Fruit fly (Drosophila melanogaster) whole organism, embryonic: ENCODE measurements around the gene CG31821.
A peak's percentile ranks its signal among the peaks of the same experiment; 100 is the strongest.

Experiments
- Bgb ChIP-seq: fragments of 200-800 bp; sonication (Bioruptor generic); IDR thresholded peaks from 2 replicates; pipeline ENCODE4 v1.3.6; 2022; ENCODE audit warnings: missing biosample characterization, missing genetic modification characterization; ENCODE audit not compliant: partially characterized antibody
- CG10321 ChIP-seq: fragments of 200-800 bp; sonication (Bioruptor generic); IDR thresholded peaks from 2 replicates; pipeline ENCODE4 v1.3.6; 2022; ENCODE audit warnings: missing biosample characterization, missing genetic modification characterization
- CG11504 ChIP-seq: fragments of 200-800 bp; sonication (Bioruptor generic); optimal IDR thresholded peaks from 3 replicates; lab custom pipeline; 2019; ENCODE audit warnings: missing biosample characterization, mild to moderate bottlenecking, missing genetic modification characterization, moderate library complexity
- CG12236 ChIP-seq: fragments of 200-800 bp; sonication (Bioruptor generic); optimal IDR thresholded peaks from 2 replicates; lab custom pipeline; 2016; ENCODE audit warnings: missing biosample characterization, missing genetic modification characterization
- CG15696 ChIP-seq: fragments of 200-800 bp; sonication (Bioruptor generic); optimal IDR thresholded peaks from 2 replicates; lab custom pipeline; 2019; ENCODE audit warnings: missing biosample characterization, mild to moderate bottlenecking, missing genetic modification characterization, moderate library complexity
- CG16815 ChIP-seq: fragments of 200-800 bp; sonication (Bioruptor generic); optimal IDR thresholded peaks from 3 replicates; lab custom pipeline; 2017; ENCODE audit warnings: missing biosample characterization, mild to moderate bottlenecking, missing genetic modification characterization
- CG31224 ChIP-seq: fragments of 200-800 bp; sonication (Bioruptor generic); IDR thresholded peaks from 2 replicates; pipeline ENCODE4 v1.3.6; 2022; ENCODE audit warnings: missing biosample characterization, missing genetic modification characterization
- CG33557 ChIP-seq: fragments of 200-800 bp; sonication (Bioruptor generic); optimal IDR thresholded peaks from 2 replicates; lab custom pipeline; 2019; ENCODE audit warnings: missing biosample characterization, mild to moderate bottlenecking, missing genetic modification characterization, moderate library complexity
- CG3847 ChIP-seq: fragments of 200-800 bp; sonication (Bioruptor generic); IDR thresholded peaks from 2 replicates; pipeline ENCODE4 v1.3.6; 2022; ENCODE audit warnings: missing biosample characterization, missing genetic modification characterization
- CG43689 ChIP-seq: fragments of 200-800 bp; sonication (Bioruptor generic); IDR thresholded peaks from 2 replicates; pipeline ENCODE4 v1.3.6; 2022; ENCODE audit warnings: missing biosample characterization, missing genetic modification characterization
- CG4404 ChIP-seq: fragments of 200-800 bp; sonication (Bioruptor generic); IDR thresholded peaks from 2 replicates; pipeline ENCODE4 v1.3.6; 2022; ENCODE audit warnings: missing biosample characterization, missing genetic modification characterization
- CG4424 ChIP-seq: fragments of 200-800 bp; sonication (Bioruptor generic); optimal IDR thresholded peaks from 3 replicates; lab custom pipeline; 2016; ENCODE audit warnings: missing biosample characterization, missing genetic modification characterization
- CG4820 ChIP-seq: fragments of 200-800 bp; sonication (Bioruptor generic); optimal IDR thresholded peaks from 3 replicates; lab custom pipeline; 2016; ENCODE audit warnings: missing biosample characterization, missing genetic modification characterization
- CG5245 ChIP-seq: fragments of 200-800 bp; sonication (Bioruptor generic); optimal IDR thresholded peaks from 3 replicates; lab custom pipeline; 2016; ENCODE audit warnings: missing biosample characterization, missing genetic modification characterization
- CG6765 ChIP-seq: fragments of 200-800 bp; sonication (Bioruptor generic); optimal IDR thresholded peaks from 3 replicates; lab custom pipeline; 2017; ENCODE audit warnings: missing biosample characterization, mild to moderate bottlenecking, missing genetic modification characterization
- CG8388 ChIP-seq: fragments of 200-800 bp; sonication (Bioruptor generic); optimal IDR thresholded peaks from 2 replicates; lab custom pipeline; 2019; ENCODE audit warnings: missing biosample characterization, mild to moderate bottlenecking, missing genetic modification characterization, moderate library complexity
- CG8765 ChIP-seq: fragments of 200-800 bp; sonication (Bioruptor generic); IDR thresholded peaks from 2 replicates; pipeline ENCODE4 v1.3.6; 2022; ENCODE audit warnings: missing biosample characterization, missing genetic modification characterization
- CG8944 ChIP-seq: fragments of 200-800 bp; sonication (Bioruptor generic); optimal IDR thresholded peaks from 3 replicates; lab custom pipeline; 2016; ENCODE audit warnings: missing biosample characterization, missing genetic modification characterization
- D19A ChIP-seq: fragments of 200-800 bp; optimal IDR thresholded peaks from 3 replicates; lab custom pipeline; 2019; ENCODE audit warnings: missing biosample characterization, mild to moderate bottlenecking, missing genetic modification characterization, moderate library complexity
- Dip2 ChIP-seq: fragments of 200-800 bp; sonication (Bioruptor generic); IDR thresholded peaks from 2 replicates; pipeline ENCODE4 v1.3.6; 2022; ENCODE audit warnings: missing biosample characterization, missing genetic modification characterization
- Doc3 ChIP-seq: fragments of 200-800 bp; sonication (Bioruptor generic); IDR thresholded peaks from 3 replicates; pipeline ENCODE4 v1.3.6; 2022; ENCODE audit warnings: missing biosample characterization, missing genetic modification characterization; ENCODE audit not compliant: partially characterized antibody
- ERR ChIP-seq: fragments of 200-800 bp; sonication (Bioruptor generic); optimal IDR thresholded peaks from 2 replicates; lab custom pipeline; 2016; ENCODE audit warnings: missing biosample characterization, missing genetic modification characterization
- Fer1 ChIP-seq: fragments of 200-800 bp; sonication (Bioruptor generic); optimal IDR thresholded peaks from 2 replicates; lab custom pipeline; 2017; ENCODE audit warnings: missing biosample characterization, mild to moderate bottlenecking, missing genetic modification characterization
- HHEX ChIP-seq: fragments of 200-800 bp; sonication (Bioruptor generic); optimal IDR thresholded peaks from 3 replicates; lab custom pipeline; 2017; ENCODE audit warnings: missing biosample characterization, mild to moderate bottlenecking, missing genetic modification characterization, missing genetic modification reagents
- HLH4C ChIP-seq: fragments of 200-800 bp; sonication (Bioruptor generic); IDR thresholded peaks from 3 replicates; pipeline ENCODE4 v1.3.6; 2022; ENCODE audit warnings: missing biosample characterization, missing genetic modification characterization; ENCODE audit not compliant: partially characterized antibody
- MTF-1 ChIP-seq: fragments of 200-800 bp; sonication (Bioruptor generic); optimal IDR thresholded peaks from 2 replicates; lab custom pipeline; 2018; ENCODE audit warnings: missing biosample characterization, mild to moderate bottlenecking, missing genetic modification characterization, borderline replicate concordance
- Mad ChIP-seq: fragments of 200-800 bp; sonication (Bioruptor generic); optimal IDR thresholded peaks from 2 replicates; lab custom pipeline; 2016; ENCODE audit warnings: missing biosample characterization, missing genetic modification characterization
- Meics ChIP-seq: fragments of 200-800 bp; sonication (Bioruptor generic); optimal IDR thresholded peaks from 2 replicates; lab custom pipeline; 2017; ENCODE audit warnings: missing biosample characterization, mild to moderate bottlenecking, missing genetic modification characterization
- Oli ChIP-seq: fragments of 200-800 bp; sonication (Bioruptor generic); optimal IDR thresholded peaks from 2 replicates; lab custom pipeline; 2018; ENCODE audit warnings: missing biosample characterization, mild to moderate bottlenecking, missing genetic modification characterization, moderate library complexity
- Stat92E ChIP-seq, 3 experiments: fragments of >200 bp in 2 of 3; fragments of 200-800 bp in 1 of 3; sonication (Bioruptor generic) in 1 of 3; optimal IDR thresholded peaks; 2 replicates each; lab custom pipeline; 2017 to 2019; ENCODE audit warnings: missing biosample characterization in 3 of 3, missing genetic modification characterization in 3 of 3, mild to moderate bottlenecking in 1 of 3, moderate library complexity in 1 of 3
- Usf ChIP-seq: fragments of 200-800 bp; sonication (Bioruptor generic); optimal IDR thresholded peaks from 2 replicates; lab custom pipeline; 2017; ENCODE audit warnings: missing genotype, missing biosample characterization, missing genetic modification characterization
- ab ChIP-seq: fragments of 200-800 bp; sonication (Bioruptor generic); optimal IDR thresholded peaks from 2 replicates; lab custom pipeline; 2016; ENCODE audit warnings: missing biosample characterization, missing genetic modification characterization
- ac ChIP-seq: fragments of 200-800 bp; sonication (Bioruptor generic); optimal IDR thresholded peaks from 3 replicates; lab custom pipeline; 2017; ENCODE audit warnings: missing biosample characterization, mild to moderate bottlenecking, missing genetic modification characterization
- cato ChIP-seq: fragments of 200-800 bp; sonication (Bioruptor generic); optimal IDR thresholded peaks from 2 replicates; lab custom pipeline; 2016; ENCODE audit warnings: missing biosample characterization, missing genetic modification characterization, borderline replicate concordance
- chinmo ChIP-seq: fragments of 200-800 bp; sonication (Bioruptor generic); IDR thresholded peaks from 4 replicates; pipeline ENCODE4 v1.3.6; 2022; ENCODE audit warnings: missing biosample characterization, missing genetic modification characterization; ENCODE audit not compliant: partially characterized antibody
- crol ChIP-seq: fragments of 200-800 bp; sonication (Bioruptor generic); IDR thresholded peaks from 2 replicates; pipeline ENCODE4 v1.3.6; 2022; ENCODE audit warnings: missing biosample characterization, missing genetic modification characterization
- ewg ChIP-seq: fragments of 200-800 bp; sonication (Bioruptor generic); optimal IDR thresholded peaks from 3 replicates; lab custom pipeline; 2017; ENCODE audit warnings: mild to moderate bottlenecking, missing biosample characterization, missing genetic modification reagents, missing genetic modification characterization
- gcm ChIP-seq: fragments of 200-800 bp; sonication (Bioruptor generic); optimal IDR thresholded peaks from 2 replicates; lab custom pipeline; 2019; ENCODE audit warnings: missing biosample characterization, mild to moderate bottlenecking, missing genetic modification characterization, moderate library complexity
- hth ChIP-seq: fragments of >200 bp; optimal IDR thresholded peaks from 2 replicates; lab custom pipeline; 2017; ENCODE audit warnings: inconsistent platforms
- ind ChIP-seq: fragments of 200-800 bp; sonication (Bioruptor generic); optimal IDR thresholded peaks from 3 replicates; lab custom pipeline; 2016; ENCODE audit warnings: missing biosample characterization, missing genetic modification characterization
- lab ChIP-seq: fragments of 200-800 bp; sonication (Bioruptor generic); optimal IDR thresholded peaks from 3 replicates; lab custom pipeline; 2017; ENCODE audit warnings: missing biosample characterization, missing genetic modification characterization, mild to moderate bottlenecking, moderate library complexity, missing genetic modification reagents
- onecut ChIP-seq: fragments of 200-800 bp; sonication (Bioruptor generic); IDR thresholded peaks from 2 replicates; pipeline ENCODE4 v1.3.6; 2022; ENCODE audit warnings: missing biosample characterization, missing genetic modification characterization
- otp ChIP-seq: fragments of 200-800 bp; sonication (Bioruptor generic); IDR thresholded peaks from 3 replicates; pipeline ENCODE4, ENCODE4 v1.3.6; 2022; ENCODE audit warnings: missing biosample characterization, missing genetic modification characterization
- pnt ChIP-seq: fragments of 200-800 bp; sonication (Bioruptor generic); optimal IDR thresholded peaks from 3 replicates; lab custom pipeline; 2016; ENCODE audit warnings: missing biosample characterization, missing genetic modification characterization
- pum ChIP-seq: fragments of 200-800 bp; sonication (Bioruptor generic); optimal IDR thresholded peaks from 2 replicates; lab custom pipeline; 2016; ENCODE audit warnings: missing biosample characterization, missing genetic modification characterization
- seq ChIP-seq: fragments of 200-800 bp; sonication (Bioruptor generic); IDR thresholded peaks from 2 replicates; pipeline ENCODE4 v1.3.6; 2022; ENCODE audit warnings: missing biosample characterization, missing genetic modification characterization
- slp2 ChIP-seq: fragments of 200-800 bp; sonication (Bioruptor generic); optimal IDR thresholded peaks from 2 replicates; lab custom pipeline; 2016; ENCODE audit warnings: missing biosample characterization, missing genetic modification characterization
- tio ChIP-seq: fragments of 200-800 bp; sonication (Bioruptor generic); optimal IDR thresholded peaks from 2 replicates; lab custom pipeline; 2017; ENCODE audit warnings: missing biosample characterization, missing genetic modification characterization, inconsistent platforms

The CG31821 gene

DNA sequence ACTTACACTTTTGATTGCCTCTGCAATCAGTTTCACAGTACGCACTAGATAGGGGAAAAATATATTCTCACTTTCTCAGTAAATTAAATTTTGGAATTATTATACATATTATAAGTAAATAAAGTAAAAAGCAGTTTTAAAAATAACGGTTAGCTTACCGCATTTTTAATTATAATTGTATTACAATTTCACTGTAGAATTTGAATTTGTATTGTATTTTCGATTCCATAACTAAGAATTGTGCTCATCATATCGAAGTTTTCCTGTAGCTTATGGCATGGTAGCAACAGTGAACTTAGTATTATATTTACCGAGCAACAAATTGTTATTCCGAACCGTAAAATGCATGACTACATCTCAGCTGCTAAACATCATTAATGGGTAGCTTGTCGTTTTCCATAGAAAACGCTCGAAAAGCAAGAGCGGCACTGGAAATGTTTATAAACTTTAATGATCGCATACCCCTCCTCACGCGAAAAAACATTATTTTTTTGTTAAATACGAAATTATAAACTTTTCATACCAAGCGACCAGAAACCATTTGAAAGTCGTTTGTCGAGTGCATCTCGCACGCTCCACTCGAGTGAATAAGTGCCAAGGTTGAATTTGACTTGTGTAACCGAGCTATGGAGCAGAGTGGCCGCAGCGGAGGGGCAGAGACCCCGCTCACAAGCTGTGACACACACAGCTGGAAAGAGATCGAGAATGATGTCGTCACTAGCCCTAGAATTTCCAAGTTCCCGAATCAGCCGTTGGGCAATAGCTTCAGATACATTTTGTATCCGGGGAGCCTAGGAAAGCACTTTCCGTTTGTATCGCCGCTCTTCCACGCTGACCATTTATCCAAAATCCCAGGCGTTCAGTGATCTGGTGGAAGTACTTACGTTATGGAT lies 10.0 kb upstream of the CG31821 start (continued):
- TF ChIP-seq crol (GFP tag; lab: Robert Waterston, UW) (peak; percentile 95), Fer1 (GFP tag; lab: Kevin White, UChicago) (peak; percentile 93), CG8944 (GFP tag; lab: Kevin White, UChicago) (no peak), otp (GFP tag; lab: Robert Waterston, UW) (0 out of 3 replicates have a peak, but pooled peaks have one; percentile 10), tio (GFP tag; lab: Kevin White, UChicago) (peak; percentile 88), pum (GFP tag; lab: Kevin White, UChicago) (peak; percentile 28), ab (GFP tag; lab: Kevin White, UChicago) (peak; percentile 68), hth (lab: Kevin White, UChicago) (no peak), Usf (GFP tag; lab: Kevin White, UChicago) (peak; percentile 88), ewg (GFP tag; lab: Kevin White, UChicago) (peak; percentile 86), slp2 (GFP tag; lab: Kevin White, UChicago) (no peak), CG4424 (GFP tag; lab: Kevin White, UChicago) (peak; percentile 88), seq (GFP tag; lab: Robert Waterston, UW) (peak; percentile 94), CG15696 (tag; lab: Kevin White, UChicago) (peak; percentile 72), CG43689 (GFP tag; lab: Robert Waterston, UW) (peak; percentile 71), Oli (peak; percentile 93), Doc3 (GFP tag; lab: Robert Waterston, UW) (no peak), gcm (GFP tag; lab: Kevin White, UChicago) (peak; percentile 85), CG33557 (peak; percentile 82), CG4404 (peak; percentile 84), Dip2 (GFP tag; lab: Robert Waterston, UW) (no peak), CG5245 (GFP tag; lab: Kevin White, UChicago) (peak; percentile 34), onecut (GFP tag; lab: Robert Waterston, UW) (peak; percentile 61), Bgb (GFP tag; lab: Robert Waterston, UW) (peak; percentile 58; the same call in 1 of the 2 replicates), CG31224 (GFP tag; lab: Robert Waterston, UW) (peak; percentile 94), pnt (GFP tag; lab: Kevin White, UChicago) (peak; percentile 73), chinmo (GFP tag; lab: Robert Waterston, UW) (peak; percentile 100), CG11504 (tag; lab: Kevin White, UChicago) (peak; percentile 97), CG10321 (peak; percentile 76; the same call in 1 of the 2 replicates), CG16815 (peak; percentile 88), CG3847 (GFP tag; lab: Robert Waterston, UW) (peak; percentile 96), Stat92E (GFP tag; optimal IDR thresholded peaks at IDR 0.05; lab: Kevin White, UChicago) (peak in 2 of 3 experiments; percentile 52 to 61), HLH4C (peak; percentile 37; the same call in 1 of the 3 replicates), ac (no peak), CG4820 (peak; percentile 76), ERR (GFP tag; lab: Kevin White, UChicago) (peak; percentile 12), lab (peak; percentile 87), CG6765 (peak; percentile 91), ind (GFP tag; lab: Kevin White, UChicago) (peak; percentile 91), Mad (peak; percentile 20), CG8765 (GFP tag; lab: Robert Waterston, UW) (peak; percentile 33; the same call in 1 of the 2 replicates), MTF-1 (GFP tag; lab: Kevin White, UChicago) (no peak), cato (GFP tag; lab: Kevin White, UChicago) (peak; percentile 77), CG8388 (GFP tag; lab: Kevin White, UChicago) (peak; percentile 98), D19A (tag; lab: Kevin White, UChicago) (peak; percentile 89), CG12236 (GFP tag; lab: Kevin White, UChicago) (no peak), HHEX (GFP tag; lab: Kevin White, UChicago) (peak; percentile 86), Meics (GFP tag; lab: Kevin White, UChicago) (peak; percentile 91)
